Fruit fly (Drosophila melanogaster): ENCODE results near the gene Lkr.

DNA sequence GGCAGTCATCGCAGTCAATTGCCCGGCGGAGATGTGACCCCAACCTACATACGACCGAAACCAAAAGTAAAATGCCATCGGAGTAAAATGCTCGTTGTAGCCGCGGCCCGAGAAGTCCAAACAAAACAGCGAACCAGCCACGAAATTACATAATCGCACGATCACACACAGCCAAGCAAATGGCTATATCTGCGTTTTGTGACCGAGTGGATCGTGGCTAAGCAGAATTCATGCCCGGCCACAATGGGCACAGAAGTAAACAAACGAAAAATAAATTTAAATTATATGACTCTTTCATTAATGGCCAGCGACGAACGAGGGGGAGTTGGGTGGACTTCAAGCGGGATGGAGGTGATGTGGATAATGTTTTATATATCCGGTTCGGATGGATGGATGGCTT lies 40.6 kb upstream of the Lkr start:
- TF ChIP-seq hbn (GFP tag; IDR thresholded peaks at IDR 0.05; ENCODE audit: partially characterized antibody) (no peak), CG17328 (GFP tag; IDR thresholded peaks at IDR 0.05) (no peak), Dp (GFP tag; optimal IDR thresholded peaks at IDR 0.05) (no peak), Drgx (GFP tag; IDR thresholded peaks at IDR 0.05) (no peak), CG15269 (tag; optimal IDR thresholded peaks at IDR 0.05) (no peak), CG9609 (GFP tag; optimal IDR thresholded peaks at IDR 0.05) (no peak), gfzf (GFP tag; optimal IDR thresholded peaks at IDR 0.05) (no peak), kay (GFP tag; optimal IDR thresholded peaks at IDR 0.05) (no peak), ro (GFP tag; IDR thresholded peaks at IDR 0.05) (no peak), dan (GFP tag; IDR thresholded peaks at IDR 0.05) (no peak), CG9437 (GFP tag; optimal IDR thresholded peaks at IDR 0.05) (no peak), C15 (GFP tag; IDR thresholded peaks at IDR 0.05) (no peak), CG10147 (GFP tag; optimal IDR thresholded peaks at IDR 0.05) (no peak)

All from whole organism, embryonic.